Worm (Caenorhabditis elegans) whole organism, late embryonic: Measurements from ENCODE around the gene tbx-7.

Experiments
- C08G9.2 ChIP-seq: sonication (generic microtip); optimal IDR thresholded peaks from 2 replicates; lab custom pipeline; 2016; ENCODE audit warnings: mild to moderate bottlenecking, missing genetic modification characterization, moderate library complexity, missing compliant biosample characterization
- C38D4.7 ChIP-seq: fragments of 200-800 bp; sonication (Bioruptor generic); optimal IDR thresholded peaks from 2 replicates; lab custom pipeline; 2018; ENCODE audit warnings: mild to moderate bottlenecking, missing genetic modification characterization, moderate library complexity, missing compliant biosample characterization
- F13H6.1 ChIP-seq: sonication (generic microtip); optimal IDR thresholded peaks from 2 replicates; lab custom pipeline; 2016; ENCODE audit warnings: missing genetic modification characterization, missing compliant biosample characterization
- K02D7.2 ChIP-seq: sonication (generic microtip); optimal IDR thresholded peaks from 2 replicates; lab custom pipeline; 2017; ENCODE audit warnings: mild to moderate bottlenecking, missing genetic modification characterization, missing compliant biosample characterization
- K09A11.1 ChIP-seq: sonication (generic microtip); optimal IDR thresholded peaks from 2 replicates; lab custom pipeline; 2017; ENCODE audit warnings: antibody characterized with exemption, mild to moderate bottlenecking, missing genetic modification characterization, missing compliant biosample characterization; ENCODE audit not compliant: insufficient read depth
- Y22D7AL.16 ChIP-seq: sonication (generic microtip); optimal IDR thresholded peaks from 2 replicates; lab custom pipeline; 2016; ENCODE audit warnings: missing genetic modification characterization, missing compliant biosample characterization
- ama-1 ChIP-seq: fragments of 150-350 bp; optimal IDR thresholded peaks from 2 replicates; lab custom pipeline; 2014
- ceh-19 ChIP-seq: fragments of 200-800 bp; sonication (Bioruptor generic); optimal IDR thresholded peaks from 2 replicates; lab custom pipeline; 2018; ENCODE audit warnings: mild to moderate bottlenecking, missing genetic modification characterization, missing compliant biosample characterization
- ceh-24 ChIP-seq: sonication (generic microtip); optimal IDR thresholded peaks from 2 replicates; lab custom pipeline; 2016; ENCODE audit warnings: mild to moderate bottlenecking, missing genetic modification characterization, missing compliant biosample characterization
- ceh-30 ChIP-seq: fragments of 150-350 bp; optimal IDR thresholded peaks from 2 replicates; lab custom pipeline; 2014; ENCODE audit warnings: missing biosample characterization, missing genetic modification characterization
- ceh-31 ChIP-seq: sonication (generic microtip); optimal IDR thresholded peaks from 2 replicates; lab custom pipeline; 2016; ENCODE audit warnings: missing genetic modification characterization, missing compliant biosample characterization
- ceh-34 ChIP-seq: sonication (generic microtip); optimal IDR thresholded peaks from 2 replicates; lab custom pipeline; 2016; ENCODE audit warnings: mild to moderate bottlenecking, missing genetic modification characterization, missing compliant biosample characterization
- ceh-45 ChIP-seq: fragments of 200-800 bp; sonication (Bioruptor generic); IDR thresholded peaks from 2 replicates; pipeline ENCODE4 v1.3.6; 2022; ENCODE audit warnings: missing genetic modification reagents, missing genetic modification characterization, missing compliant biosample characterization
- che-1 ChIP-seq: sonication (generic microtip); optimal IDR thresholded peaks from 2 replicates; lab custom pipeline; 2016; ENCODE audit warnings: mild to moderate bottlenecking, missing genetic modification characterization, missing compliant biosample characterization
- elt-2 ChIP-seq: sonication (generic microtip); optimal IDR thresholded peaks from 2 replicates; lab custom pipeline; 2016; ENCODE audit warnings: missing genetic modification reagents, missing genetic modification characterization, missing compliant biosample characterization
- elt-4 ChIP-seq: sonication (generic microtip); optimal IDR thresholded peaks from 2 replicates; lab custom pipeline; 2016; ENCODE audit warnings: missing genetic modification characterization, missing compliant biosample characterization
- ets-4 ChIP-seq: sonication (generic microtip); optimal IDR thresholded peaks from 2 replicates; lab custom pipeline; 2016; ENCODE audit warnings: missing genetic modification characterization, missing compliant biosample characterization
- hlh-30 ChIP-seq: sonication (generic microtip); optimal IDR thresholded peaks from 2 replicates; lab custom pipeline; 2017; ENCODE audit warnings: antibody characterized with exemption, missing genetic modification characterization, missing compliant biosample characterization; ENCODE audit not compliant: insufficient read depth
- lim-6 ChIP-seq: sonication (generic microtip); optimal IDR thresholded peaks from 2 replicates; lab custom pipeline; 2016; ENCODE audit warnings: missing genetic modification characterization, missing compliant biosample characterization
- madf-2 ChIP-seq: sonication (generic microtip); optimal IDR thresholded peaks from 2 replicates; lab custom pipeline; 2017; ENCODE audit warnings: missing genetic modification characterization, missing compliant biosample characterization
- nhr-11 ChIP-seq: fragments of 150-350 bp; optimal IDR thresholded peaks from 2 replicates; lab custom pipeline; 2014; ENCODE audit warnings: missing biosample characterization, missing genetic modification characterization
- npax-4 ChIP-seq: sonication (generic microtip); optimal IDR thresholded peaks from 2 replicates; lab custom pipeline; 2016; ENCODE audit warnings: missing genetic modification characterization, missing compliant biosample characterization
- pat-9 ChIP-seq: fragments of 200-800 bp; sonication (Bioruptor generic); optimal IDR thresholded peaks from 2 replicates; lab custom pipeline; 2018; ENCODE audit warnings: mild to moderate bottlenecking, missing genetic modification characterization, moderate library complexity, missing compliant biosample characterization
- pax-1 ChIP-seq: fragments of 150-350 bp; optimal IDR thresholded peaks from 2 replicates; lab custom pipeline; 2014; ENCODE audit warnings: missing biosample characterization, missing genetic modification characterization
- pha-2 ChIP-seq: sonication (generic microtip); optimal IDR thresholded peaks from 2 replicates; lab custom pipeline; 2017; ENCODE audit warnings: mild to moderate bottlenecking, missing genetic modification characterization, missing compliant biosample characterization
- pqm-1 ChIP-seq: sonication (generic microtip); optimal IDR thresholded peaks from 2 replicates; lab custom pipeline; 2016; ENCODE audit warnings: missing genetic modification characterization, missing compliant biosample characterization
- pros-1 ChIP-seq: fragments of 150-350 bp; optimal IDR thresholded peaks from 2 replicates; lab custom pipeline; 2014; ENCODE audit warnings: missing biosample characterization, missing genetic modification reagents, missing genetic modification characterization
- ref-2 ChIP-seq: sonication (generic microtip); optimal IDR thresholded peaks from 2 replicates; lab custom pipeline; 2016; ENCODE audit warnings: missing genetic modification characterization, missing compliant biosample characterization
- rnt-1 ChIP-seq: sonication (generic microtip); optimal IDR thresholded peaks from 2 replicates; lab custom pipeline; 2016; ENCODE audit warnings: missing genetic modification characterization, missing compliant biosample characterization
- sdc-2 ChIP-seq: sonication (generic microtip); optimal IDR thresholded peaks from 2 replicates; lab custom pipeline; 2016; ENCODE audit warnings: missing genotype, missing genetic modification characterization, missing compliant biosample characterization
- sox-2 ChIP-seq: fragments of 200-800 bp; sonication (Bioruptor generic); IDR thresholded peaks from 2 replicates; pipeline ENCODE4 v1.3.6; 2022; ENCODE audit warnings: missing genetic modification reagents, missing genetic modification characterization, missing compliant biosample characterization
- sox-4 ChIP-seq: sonication (generic microtip); optimal IDR thresholded peaks from 2 replicates; lab custom pipeline; 2017; ENCODE audit warnings: mild to moderate bottlenecking, missing genetic modification characterization, inconsistent platforms, missing compliant biosample characterization
- tbx-2 ChIP-seq: sonication (generic microtip); optimal IDR thresholded peaks from 2 replicates; lab custom pipeline; 2016; ENCODE audit warnings: missing genetic modification characterization, missing compliant biosample characterization
- ttx-3 ChIP-seq: sonication (generic microtip); optimal IDR thresholded peaks from 2 replicates; lab custom pipeline; 2016; ENCODE audit warnings: missing genetic modification reagents, missing genetic modification characterization, missing compliant biosample characterization
- unc-42 ChIP-seq: sonication (generic microtip); optimal IDR thresholded peaks from 2 replicates; lab custom pipeline; 2016; ENCODE audit warnings: missing genotype, missing genetic modification characterization, missing compliant biosample characterization
- unc-55 ChIP-seq: sonication (generic microtip); optimal IDR thresholded peaks from 2 replicates; lab custom pipeline; 2017; ENCODE audit warnings: missing biosample characterization, missing genetic modification reagents, missing genetic modification characterization
- unc-86 ChIP-seq: sonication (generic microtip); optimal IDR thresholded peaks from 2 replicates; lab custom pipeline; 2016; ENCODE audit warnings: missing genetic modification characterization, missing compliant biosample characterization
- zip-5 ChIP-seq: sonication (generic microtip); optimal IDR thresholded peaks from 2 replicates; lab custom pipeline; 2016; ENCODE audit warnings: missing genetic modification characterization, missing compliant biosample characterization

tbx-7 gene

ce11 chrIII:5988991-5989726 lies 39.2 kb downstream of the tbx-7 start (continued):
- TF ChIP-seq unc-86 (tag; lab: Kevin White, UChicago): no peak
- TF ChIP-seq ceh-19 (GFP tag; lab: Kevin White, UChicago): no peak
- no peak for TF ChIP-seq ref-2 (tag; lab: Kevin White, UChicago)
- TF ChIP-seq sdc-2 (tag; lab: Kevin White, UChicago): no peak
- TF ChIP-seq lim-6 (tag; lab: Kevin White, UChicago): no peak
- no peak for TF ChIP-seq pqm-1 (tag; lab: Kevin White, UChicago)
- no peak for TF ChIP-seq ceh-45 (GFP tag; lab: Robert Waterston, UW)
- peak; percentile 0 for TF ChIP-seq ets-4
- TF ChIP-seq sox-4 (tag; lab: Kevin White, UChicago): no peak
- TF ChIP-seq, all 69 proteins: peak for 5

- no peak for TF ChIP-seq lim-6 (tag; lab: Kevin White, UChicago)
- no peak for TF ChIP-seq K09A11.1 (tag; lab: Kevin White, UChicago)
- no peak for TF ChIP-seq C38D4.7 (GFP tag; lab: Kevin White, UChicago)
- TF ChIP-seq rnt-1: no peak
- TF ChIP-seq madf-2 (tag; lab: Kevin White, UChicago): no peak
- no peak for TF ChIP-seq elt-2 (tag; lab: Kevin White, UChicago)
Measured at ce11 chrIII:5988461-5988860, 39.9 kb downstream of the tbx-7 start.

- TF ChIP-seq F13H6.1 (tag; lab: Kevin White, UChicago): no peak
- peak; percentile 29 for TF ChIP-seq ceh-31
- TF ChIP-seq K02D7.2 (tag; lab: Kevin White, UChicago): no peak
- TF ChIP-seq tbx-2 (tag; lab: Kevin White, UChicago): peak; percentile 0
- peak; percentile 72 for TF ChIP-seq unc-42
- TF ChIP-seq, all 69 proteins: peak for 3
Measured at ce11 chrIII:5988010-5988409, 40.3 kb downstream of the tbx-7 start.

ce11 chrIII:5985340-5985739 lies 43.0 kb downstream of the tbx-7 start, which contains the start of gene T04C9.3:
T04C9.3 (plus strand) TSS chrIII:5985640.
- TF ChIP-seq ceh-19 (GFP tag; lab: Kevin White, UChicago) (no peak), che-1 (tag; lab: Kevin White, UChicago) (no peak), elt-4 (tag; lab: Kevin White, UChicago) (no peak), pat-9 (no peak), pax-1 (no peak), ceh-30 (tag; lab: Kevin White, UChicago) (no peak)

ce11 chrIII:5982753-5983390 lies 45.5 kb downstream of the tbx-7 start:
- TF ChIP-seq hlh-30 (tag; lab: Kevin White, UChicago): peak; percentile 48
- TF ChIP-seq ceh-31: peak; percentile 17
- TF ChIP-seq Y22D7AL.16 (tag; lab: Kevin White, UChicago): no peak
- TF ChIP-seq, all 69 proteins: peak for 2

ce11 chrIII:5982026-5982425 lies 46.3 kb downstream of the tbx-7 start, which contains the start of gene frm-2:
frm-2 (minus strand) TSS chrIII:5982126.
- TF ChIP-seq unc-55 (GFP tag; lab: Kevin White, UChicago) (no peak), tbx-2 (tag; lab: Kevin White, UChicago) (no peak), che-1 (tag; lab: Kevin White, UChicago) (no peak), ceh-34 (tag; lab: Kevin White, UChicago) (no peak), sox-2 (GFP tag; lab: Robert Waterston, UW) (no peak), pros-1 (tag; lab: Kevin White, UChicago) (no peak), ceh-24 (tag; lab: Kevin White, UChicago) (no peak), rnt-1 (no peak), zip-5 (no peak), ceh-45 (GFP tag; lab: Robert Waterston, UW) (no peak), npax-4 (no peak), ref-2 (tag; lab: Kevin White, UChicago) (no peak), pha-2 (tag; lab: Kevin White, UChicago) (no peak), C38D4.7 (GFP tag; lab: Kevin White, UChicago) (no peak), ttx-3 (tag; lab: Kevin White, UChicago) (no peak), pat-9 (no peak), C08G9.2 (no peak), ama-1 (no peak), nhr-11 (no peak)
